In genomic region chrV:10003315-10003969, ce11 we compare ENCODE assay signal across 8 worm cellular contexts.
TF ChIP-seq lines count a peak whose summit lies in the region.

No protein-coding gene starts in this region.

TF ChIP-seq in whole organism, L1 larva, 84 proteins besides CTCF, POLR2A, EP300 and RAD21 (continues in another document):
- TF ChIP-seq efl-1 (optimal IDR thresholded peaks at IDR 0.05; lab: Kevin White, UChicago) (peak; percentile 68 to 70), efl-1 (GFP tag; optimal IDR thresholded peaks at IDR 0.05 in 1 of 2; lab: Kevin White, UChicago) (peak in 1 of 2 experiments; percentile 44), snpc-4 (tag; optimal IDR thresholded peaks at IDR 0.05; lab: Kevin White, UChicago) (peak; percentile 33), elt-3 (tag; optimal IDR thresholded peaks at IDR 0.05; lab: Kevin White, UChicago) (peak in 1 of 6 experiments; percentile 11), fkh-8 (tag; optimal IDR thresholded peaks at IDR 0.05; lab: Kevin White, UChicago) (peak; percentile 22), elt-2 (tag; optimal IDR thresholded peaks at IDR 0.05; lab: Kevin White, UChicago) (peak; percentile 39), egl-13 (tag; optimal IDR thresholded peaks at IDR 0.05; lab: Kevin White, UChicago) (no peak), pqm-1 (tag; optimal IDR thresholded peaks at IDR 0.05; lab: Kevin White, UChicago) (no peak), nhr-47 (tag; optimal IDR thresholded peaks at IDR 0.05; lab: Kevin White, UChicago) (peak; percentile 40), unc-86 (tag; optimal IDR thresholded peaks at IDR 0.05; lab: Kevin White, UChicago) (no peak), isw-1 (GFP tag; IDR thresholded peaks at IDR 0.05; lab: Robert Waterston, UW) (no peak)

TF ChIP-seq in whole organism, L2 larva, 48 proteins besides CTCF, POLR2A, EP300 and RAD21 (continues in another document):
- TF ChIP-seq crh-2 (tag; optimal IDR thresholded peaks at IDR 0.05; lab: Kevin White, UChicago) = peak; percentile 61
- TF ChIP-seq aly-2 (tag; optimal IDR thresholded peaks at IDR 0.05; lab: Kevin White, UChicago) = no peak
- TF ChIP-seq unc-55 (GFP tag; optimal IDR thresholded peaks at IDR 0.05; lab: Kevin White, UChicago) = peak; percentile 87
- no peak for TF ChIP-seq gmeb-1 (tag; optimal IDR thresholded peaks at IDR 0.05; lab: Kevin White, UChicago)
- TF ChIP-seq lin-13 (GFP tag; optimal IDR thresholded peaks at IDR 0.05; lab: Kevin White, UChicago) = peak; percentile 70
- no peak for TF ChIP-seq mbf-1 (tag; optimal IDR thresholded peaks at IDR 0.05; lab: Kevin White, UChicago)
- no peak for TF ChIP-seq dmd-4 (tag; optimal IDR thresholded peaks at IDR 0.05; lab: Kevin White, UChicago)
- no peak for TF ChIP-seq nhr-10 (tag; optimal IDR thresholded peaks at IDR 0.05; lab: Kevin White, UChicago)
- no peak for TF ChIP-seq nhr-23 (tag; optimal IDR thresholded peaks at IDR 0.05; lab: Kevin White, UChicago)
- no peak for TF ChIP-seq ZK546.5 (tag; optimal IDR thresholded peaks at IDR 0.05; lab: Kevin White, UChicago)
- no peak for TF ChIP-seq sma-3 (GFP tag; optimal IDR thresholded peaks at IDR 0.05; lab: Kevin White, UChicago)
- TF ChIP-seq snpc-4 (tag; optimal IDR thresholded peaks at IDR 0.05; lab: Kevin White, UChicago) = peak; percentile 60

TF ChIP-seq in whole organism, L3 larva, 47 proteins besides CTCF, POLR2A, EP300 and RAD21 (continues in another document):
- peak; percentile 38 for TF ChIP-seq lin-39 (tag; optimal IDR thresholded peaks at IDR 0.05; lab: Kevin White, UChicago)
- no peak for TF ChIP-seq elt-1 (tag; optimal IDR thresholded peaks at IDR 0.05; lab: Kevin White, UChicago)
- TF ChIP-seq lsy-12 (tag; optimal IDR thresholded peaks at IDR 0.05; lab: Kevin White, UChicago) = no peak
- no peak for TF ChIP-seq unc-62 (GFP tag; optimal IDR thresholded peaks at IDR 0.05; lab: Kevin White, UChicago)
- TF ChIP-seq pha-4 (tag; optimal IDR thresholded peaks at IDR 0.05; lab: Kevin White, UChicago) = peak; percentile 76
- no peak for TF ChIP-seq nhr-76 (tag; optimal IDR thresholded peaks at IDR 0.05; lab: Kevin White, UChicago)
- no peak for TF ChIP-seq ceh-82 (tag; optimal IDR thresholded peaks at IDR 0.05; lab: Kevin White, UChicago)
- TF ChIP-seq ztf-11 (tag; optimal IDR thresholded peaks at IDR 0.05; lab: Kevin White, UChicago) = no peak
- TF ChIP-seq daf-12 (tag; optimal IDR thresholded peaks at IDR 0.05; lab: Kevin White, UChicago) = no peak
- TF ChIP-seq ceh-16 (tag; optimal IDR thresholded peaks at IDR 0.05; lab: Kevin White, UChicago) = no peak
- TF ChIP-seq fos-1 (tag; optimal IDR thresholded peaks at IDR 0.05; lab: Kevin White, UChicago) = no peak
- no peak for TF ChIP-seq zag-1 (tag; optimal IDR thresholded peaks at IDR 0.05; lab: Kevin White, UChicago)
- TF ChIP-seq elt-2 (tag; optimal IDR thresholded peaks at IDR 0.05; lab: Kevin White, UChicago) = peak; percentile 79

TF ChIP-seq in whole organism, L4 larva, 104 proteins besides CTCF, POLR2A, EP300 and RAD21 (continues in another document):
- peak; percentile 31 for TF ChIP-seq hlh-30 (tag; optimal IDR thresholded peaks at IDR 0.05; lab: Kevin White, UChicago; ENCODE audit: insufficient read depth)
- peak; percentile 56 for TF ChIP-seq T20F7.1 (GFP tag; optimal IDR thresholded peaks at IDR 0.05; lab: Kevin White, UChicago)
- TF ChIP-seq mdt-29 (GFP tag; IDR thresholded peaks at IDR 0.05; lab: Robert Waterston, UW) = no peak
- TF ChIP-seq php-3 (GFP tag; IDR thresholded peaks at IDR 0.05; lab: Robert Waterston, UW) = no peak
- TF ChIP-seq tra-1 (GFP tag; IDR thresholded peaks at IDR 0.05; lab: Robert Waterston, UW) = peak; percentile 43; the same call in 1 of the 2 replicates
- peak; percentile 17 for TF ChIP-seq unc-130 (GFP tag; optimal IDR thresholded peaks at IDR 0.05; lab: Kevin White, UChicago)
- TF ChIP-seq nhr-48 (tag; optimal IDR thresholded peaks at IDR 0.05; lab: Kevin White, UChicago) = peak; percentile 57
- no peak for TF ChIP-seq attf-4 (tag; optimal IDR thresholded peaks at IDR 0.05; lab: Kevin White, UChicago)
- peak; percentile 55 for TF ChIP-seq mep-1 (tag; optimal IDR thresholded peaks at IDR 0.05; lab: Kevin White, UChicago)
- peak in 1 of 2 experiments; percentile 13 for TF ChIP-seq daf-16 (GFP tag; optimal IDR thresholded peaks at IDR 0.05; lab: Kevin White, UChicago)
- TF ChIP-seq daf-16 (tag; optimal IDR thresholded peaks at IDR 0.05; lab: Kevin White, UChicago) = peak; percentile 55
- TF ChIP-seq unc-39 (tag; optimal IDR thresholded peaks at IDR 0.05; lab: Kevin White, UChicago) = no peak

TF ChIP-seq in whole organism, late embryonic, 69 proteins besides CTCF, POLR2A, EP300 and RAD21:
- TF ChIP-seq ceh-18 (tag; optimal IDR thresholded peaks at IDR 0.05; lab: Kevin White, UChicago) (peak; percentile 18), ceh-9 (tag; optimal IDR thresholded peaks at IDR 0.05; lab: Kevin White, UChicago) (no peak), nfya-1 (tag; optimal IDR thresholded peaks at IDR 0.05; lab: Kevin White, UChicago) (peak; percentile 34), pax-1 (tag; optimal IDR thresholded peaks at IDR 0.05; lab: Kevin White, UChicago) (peak; percentile 20), unc-55 (GFP tag; optimal IDR thresholded peaks at IDR 0.05; lab: Kevin White, UChicago) (peak; percentile 20)
TF ChIP-seq in whole organism, late embryonic: peak in this region for 4.

TF ChIP-seq in whole organism, midembryonic, 9 proteins besides CTCF, POLR2A, EP300 and RAD21:
- TF ChIP-seq flt-1 (GFP tag; IDR thresholded peaks at IDR 0.05; lab: Robert Waterston, UW) (no peak), tab-1 (GFP tag; IDR thresholded peaks at IDR 0.05; lab: Robert Waterston, UW) (no peak), ztf-23 (GFP tag; IDR thresholded peaks at IDR 0.05; lab: Robert Waterston, UW) (0 out of 2 replicates have a peak, but pooled peaks have one; percentile 21), med-1 (GFP tag; optimal IDR thresholded peaks at IDR 0.05; lab: Kevin White, UChicago; ENCODE audit: insufficient read depth) (no peak), cog-1 (tag; optimal IDR thresholded peaks at IDR 0.05; lab: Kevin White, UChicago) (no peak)

TF ChIP-seq in whole organism, mixed stage, embryonic, 35 proteins besides CTCF, POLR2A, EP300 and RAD21:
- TF ChIP-seq mep-1 (tag; optimal IDR thresholded peaks at IDR 0.05; lab: Kevin White, UChicago) = peak; percentile 3
- TF ChIP-seq snpc-4 (tag; optimal IDR thresholded peaks at IDR 0.05; lab: Kevin White, UChicago) = no peak
- peak; percentile 62 for TF ChIP-seq unc-120 (tag; optimal IDR thresholded peaks at IDR 0.05; lab: Kevin White, UChicago; ENCODE audit: poor library complexity, severe bottlenecking)
- peak; percentile 26 for TF ChIP-seq lsy-2 (tag; optimal IDR thresholded peaks at IDR 0.05; lab: Kevin White, UChicago)
- TF ChIP-seq ces-1 (GFP tag; optimal IDR thresholded peaks at IDR 0.05; lab: Kevin White, UChicago) = peak; percentile 45
- no peak for TF ChIP-seq lin-13 (tag; optimal IDR thresholded peaks at IDR 0.05; lab: Kevin White, UChicago)
- no peak for TF ChIP-seq hlh-1 (tag; optimal IDR thresholded peaks at IDR 0.05; lab: Kevin White, UChicago)
TF ChIP-seq in whole organism, mixed stage, embryonic: peak in this region for 4.

TF ChIP-seq in whole organism, young adult, 124 proteins besides CTCF, POLR2A, EP300 and RAD21:
- TF ChIP-seq F23B12.7 (tag; optimal IDR thresholded peaks at IDR 0.05; lab: Kevin White, UChicago; ENCODE audit: insufficient read depth) (peak; percentile 12), efl-1 (GFP tag; optimal IDR thresholded peaks at IDR 0.05; lab: Kevin White, UChicago) (peak; percentile 47), F49E8.2 (tag; optimal IDR thresholded peaks at IDR 0.05; lab: Kevin White, UChicago; ENCODE audit: insufficient read depth) (peak; percentile 21), ekl-4 (GFP tag; IDR thresholded peaks at IDR 0.05; lab: Robert Waterston, UW) (no peak), ZK185.1 (tag; optimal IDR thresholded peaks at IDR 0.05; lab: Kevin White, UChicago; ENCODE audit: poor library complexity, severe bottlenecking) (peak; percentile 44), nhr-80 (tag; optimal IDR thresholded peaks at IDR 0.05; lab: Kevin White, UChicago) (peak; percentile 81), snpc-1.1 (tag; optimal IDR thresholded peaks at IDR 0.05; lab: Kevin White, UChicago; ENCODE audit: insufficient read depth) (peak; percentile 43), lsl-1 (GFP tag; optimal IDR thresholded peaks at IDR 0.05; lab: Kevin White, UChicago) (peak; percentile 42), madf-8 (GFP tag; conservative IDR thresholded peaks at IDR 0.05; lab: Robert Waterston, UW) (peak; percentile 32), hrde-1 (tag; optimal IDR thresholded peaks at IDR 0.05; lab: Kevin White, UChicago; ENCODE audit: borderline replicate concordance) (no peak), nfya-2 (GFP tag; IDR thresholded peaks at IDR 0.05; lab: Robert Waterston, UW) (no peak), lag-1 (GFP tag; IDR thresholded peaks at IDR 0.05; lab: Robert Waterston, UW) (no peak), let-607 (tag; optimal IDR thresholded peaks at IDR 0.05; lab: Kevin White, UChicago) (peak; percentile 24 to 33), snpc-3.4 (tag; optimal IDR thresholded peaks at IDR 0.05; lab: Kevin White, UChicago) (peak; percentile 73), hmg-1.2 (GFP tag; IDR thresholded peaks at IDR 0.05; lab: Robert Waterston, UW) (peak; percentile 72), mcd-1 (GFP tag; IDR thresholded peaks at IDR 0.05; lab: Robert Waterston, UW) (peak; percentile 83), atf-7 (tag; optimal IDR thresholded peaks at IDR 0.05; lab: Kevin White, UChicago) (peak; percentile 7), D2030.7 (GFP tag; IDR thresholded peaks at IDR 0.05; lab: Robert Waterston, UW) (peak; percentile 56; the same call in 1 of the 2 replicates), snpc-4 (GFP tag; optimal IDR thresholded peaks at IDR 0.05; lab: Kevin White, UChicago) (no peak), snpc-4 (tag; optimal IDR thresholded peaks at IDR 0.05; lab: Kevin White, UChicago) (peak in 1 of 4 experiments; percentile 7), B0261.1 (tag; optimal IDR thresholded peaks at IDR 0.05; lab: Kevin White, UChicago) (no peak), aptf-2 (GFP tag; conservative IDR thresholded peaks at IDR 0.05; lab: Robert Waterston, UW) (0 out of 2 replicates have a peak, but pooled peaks have one; percentile 39), unc-62 (GFP tag; optimal IDR thresholded peaks at IDR 0.05; lab: Kevin White, UChicago) (peak; percentile 63), K12H6.12 (tag; optimal IDR thresholded peaks at IDR 0.05; lab: Kevin White, UChicago) (peak; percentile 2)
